Fruit fly (Drosophila melanogaster): ENCODE results near the gene CRMP.

CRMP gene

DNA sequence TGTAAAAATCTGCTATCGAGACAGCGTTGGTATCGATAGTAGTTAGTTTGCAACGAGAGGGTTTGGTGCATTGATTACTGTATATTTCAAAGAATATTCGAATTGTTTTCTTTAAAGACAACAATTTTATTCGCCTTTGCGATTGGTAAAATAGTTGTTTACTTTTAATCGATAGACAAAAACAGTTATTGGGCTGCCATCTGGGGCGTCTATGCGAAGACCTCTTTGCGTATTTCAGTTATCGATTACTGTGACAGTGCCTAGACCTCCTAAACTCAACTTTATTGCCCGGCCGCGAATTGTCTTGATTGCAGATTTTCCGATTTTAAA, 42.2 kb downstream of the CRMP start, which contains the start of gene Atu (continued):
- TF ChIP-seq CG33557 (GFP tag; optimal IDR thresholded peaks at IDR 0.05) (no peak), CG15479 (GFP tag; optimal IDR thresholded peaks at IDR 0.05) (no peak), esg (GFP tag; conservative IDR thresholded peaks at IDR 0.05) (no peak), Chrac-16 (GFP tag; optimal IDR thresholded peaks at IDR 0.05) (peak; percentile 28), Hr3 (GFP tag; optimal IDR thresholded peaks at IDR 0.05) (peak; percentile 42), CkIIα-i1 (GFP tag; IDR thresholded peaks at IDR 0.05) (no peak), B-H2 (GFP tag; optimal IDR thresholded peaks at IDR 0.05) (peak; percentile 5), bsh (GFP tag; optimal IDR thresholded peaks at IDR 0.05) (peak in 1 of 2 experiments; percentile 1), Poxn (GFP tag; IDR thresholded peaks at IDR 0.05) (no peak), zen (tag; optimal IDR thresholded peaks at IDR 0.05) (peak; percentile 26), CG10565 (GFP tag; optimal IDR thresholded peaks at IDR 0.05) (no peak), sc (optimal IDR thresholded peaks at IDR 0.05) (no peak), sc (GFP tag; optimal IDR thresholded peaks at IDR 0.05) (no peak), tll (GFP tag; optimal IDR thresholded peaks at IDR 0.05) (no peak), Scr (GFP tag; IDR thresholded peaks at IDR 0.05; ENCODE audit: partially characterized antibody) (peak; percentile 94), CG2199 (GFP tag; IDR thresholded peaks at IDR 0.05) (no peak), gsb (GFP tag; IDR thresholded peaks at IDR 0.05) (no peak), sim (GFP tag; IDR thresholded peaks at IDR 0.05) (no peak), CG12155 (GFP tag; optimal IDR thresholded peaks at IDR 0.05) (peak; percentile 72), slbo (GFP tag; IDR thresholded peaks at IDR 0.05) (peak; percentile 49; the same call in 1 of the 2 replicates), slp2 (GFP tag; optimal IDR thresholded peaks at IDR 0.05) (no peak), CG4424 (GFP tag; optimal IDR thresholded peaks at IDR 0.05) (peak; percentile 17), Tbp (GFP tag; optimal IDR thresholded peaks at IDR 0.05) (peak; percentile 26), CG4360 (GFP tag; IDR thresholded peaks at IDR 0.05) (no peak), yki (optimal IDR thresholded peaks at IDR 0.05) (no peak), Nf-YB (GFP tag; optimal IDR thresholded peaks at IDR 0.05) (no peak), CG12744 (GFP tag; optimal IDR thresholded peaks at IDR 0.05) (no peak), CG32767 (GFP tag; IDR thresholded peaks at IDR 0.05) (no peak), Fer3 (tag; optimal IDR thresholded peaks at IDR 0.05) (peak; percentile 29), Aef1 (GFP tag; IDR thresholded peaks at IDR 0.05) (no peak), CG2678 (tag; optimal IDR thresholded peaks at IDR 0.05) (peak; percentile 38), trem (tag; optimal IDR thresholded peaks at IDR 0.05) (peak; percentile 94), HHEX (GFP tag; optimal IDR thresholded peaks at IDR 0.05) (no peak), Fer2 (tag; optimal IDR thresholded peaks at IDR 0.05) (no peak), CG17802 (tag; optimal IDR thresholded peaks at IDR 0.05) (no peak), CG2889 (GFP tag; IDR thresholded peaks at IDR 0.05) (no peak), CG15011 (GFP tag; optimal IDR thresholded peaks at IDR 0.05) (no peak), dan (GFP tag; IDR thresholded peaks at IDR 0.05) (no peak), Doc2 (GFP tag; IDR thresholded peaks at IDR 0.05) (no peak), zf30C (GFP tag; optimal IDR thresholded peaks at IDR 0.05) (no peak), CG7745 (tag; optimal IDR thresholded peaks at IDR 0.05) (no peak), fd96Cb (tag; optimal IDR thresholded peaks at IDR 0.05) (no peak), Neu2 (GFP tag; optimal IDR thresholded peaks at IDR 0.05; ENCODE audit: borderline replicate concordance) (no peak), Jarid2 (GFP tag; optimal IDR thresholded peaks at IDR 0.05) (no peak), tup (GFP tag; optimal IDR thresholded peaks at IDR 0.05) (no peak), CG10462 (GFP tag; optimal IDR thresholded peaks at IDR 0.05) (no peak), al (GFP tag; IDR thresholded peaks at IDR 0.05) (no peak), sob (GFP tag; IDR thresholded peaks at IDR 0.05) (peak; percentile 52), sug (tag; optimal IDR thresholded peaks at IDR 0.05) (peak; percentile 64), CG11696 (GFP tag; IDR thresholded peaks at IDR 0.05) (no peak), CG14667 (GFP tag; IDR thresholded peaks at IDR 0.05) (no peak), CG11456 (GFP tag; IDR thresholded peaks at IDR 0.05) (no peak), CG6854 (GFP tag; optimal IDR thresholded peaks at IDR 0.05) (no peak)
